Fruit fly (Drosophila melanogaster) whole organism, larva: Measurements from ENCODE around the gene CG17826.

Experiments used
- noc ChIP-seq: fragments of 200-800 bp; sonication (Bioruptor generic); optimal IDR thresholded peaks from 3 replicates; lab custom pipeline; 2019; ENCODE audit warnings: missing biosample characterization, mild to moderate bottlenecking, missing genetic modification characterization, moderate library complexity

CG17826 gene

dm6 chr3L:11949539-11949938 is at the start of gene CG17826:
TSS of gene CG17826 (plus strand) at chr3L:11949839.
- no peak for TF ChIP-seq noc (tag; lab: Kevin White, UChicago)

DNA sequence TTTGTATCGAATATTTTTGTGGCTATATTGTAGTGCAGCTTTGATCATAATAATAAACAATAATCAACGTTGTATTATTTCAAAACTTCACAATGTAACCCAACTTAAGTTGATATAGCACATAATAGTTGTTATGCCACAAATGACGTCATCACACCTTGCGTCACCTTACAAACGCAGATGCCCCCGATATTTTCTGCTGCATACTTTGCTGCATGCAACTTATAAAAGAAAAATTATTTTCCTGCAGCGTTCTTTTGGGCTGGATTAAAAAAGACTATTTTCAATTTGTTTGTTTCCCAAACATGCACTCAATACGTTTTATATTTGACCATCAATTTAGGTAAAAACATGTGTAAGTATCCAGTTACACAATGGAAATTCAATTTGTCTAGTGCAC is 31.4 kb upstream of the CG17826 start:
- no peak for TF ChIP-seq noc (tag; lab: Kevin White, UChicago)

DNA sequence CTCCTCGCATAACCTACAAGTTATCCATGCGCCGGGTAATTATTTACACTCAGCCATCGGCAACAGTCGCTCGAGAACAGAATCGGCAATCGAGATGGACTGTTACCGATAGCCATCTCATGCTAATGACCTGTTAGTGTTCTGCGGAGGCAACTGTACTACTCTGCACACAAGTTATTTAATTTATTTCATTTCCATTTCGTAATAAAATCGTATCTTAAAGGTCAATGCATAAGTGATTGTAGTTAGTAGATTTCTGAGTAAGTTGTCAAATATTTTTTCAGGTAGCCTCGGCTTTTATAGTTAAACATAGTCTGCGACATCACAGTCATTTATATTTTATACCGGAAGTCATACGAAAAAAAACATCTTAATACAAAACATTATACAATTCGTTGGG is 28.4 kb upstream of the CG17826 start, which contains the start of gene CG11588:
Gene CG11588 (plus strand): TSS at position 301 of the 400 bp plus-strand sequence.
- TF ChIP-seq noc (tag; lab: Kevin White, UChicago), result no peak

dm6 chr3L:11924657-11925056 is 25.0 kb upstream of the CG17826 start, which contains the start of gene SdhAL:
TSS of gene SdhAL (minus strand) at chr3L:11924757.
- TF ChIP-seq noc (tag; lab: Kevin White, UChicago), result no peak

- no peak for TF ChIP-seq noc (tag; lab: Kevin White, UChicago)
Observed at dm6 chr3L:11925382-11925781, 24.3 kb upstream of the CG17826 start.

dm6 chr3L:11927287-11927743 is 22.3 kb upstream of the CG17826 start, which contains the start of gene byn:
TSS of gene byn (plus strand) at chr3L:11927693.
- no peak for TF ChIP-seq noc (tag; lab: Kevin White, UChicago)

- no peak for TF ChIP-seq noc (tag; lab: Kevin White, UChicago)
Observed at dm6 chr3L:11931619-11932018, 18.0 kb upstream of the CG17826 start.

dm6 chr3L:11937270-11937669 is 12.4 kb upstream of the CG17826 start:
- no peak for TF ChIP-seq noc (tag; lab: Kevin White, UChicago)

- TF ChIP-seq noc (tag; lab: Kevin White, UChicago), result no peak
Observed at dm6 chr3L:11938716-11939115, 10.9 kb upstream of the CG17826 start, which contains the start of gene CG44837. TSS of gene CG44837 (minus strand) at chr3L:11938872.

DNA sequence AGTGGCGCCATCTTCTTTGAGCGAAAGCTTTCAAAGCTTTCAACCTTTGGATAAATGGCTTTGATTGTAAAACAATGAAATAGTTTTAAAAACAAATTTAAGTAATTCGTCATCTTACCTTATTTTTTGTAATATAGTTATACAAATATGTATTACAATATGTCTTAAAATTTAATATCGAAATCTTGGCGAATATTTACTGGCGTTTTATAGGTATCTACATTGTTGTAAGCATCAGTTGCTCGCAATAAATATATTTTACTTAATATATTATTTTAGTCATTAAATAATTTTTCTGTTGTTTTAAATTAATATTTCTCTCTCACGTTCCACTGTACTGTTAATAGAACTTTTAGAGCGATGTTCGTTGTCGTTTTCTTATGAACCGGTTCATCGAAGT is 8.0 kb upstream of the CG17826 start, which contains the start of gene Rpt4R:
Gene Rpt4R (plus strand): TSS at position 301 of the 400 bp plus-strand sequence.
- TF ChIP-seq noc (tag; lab: Kevin White, UChicago), result no peak

DNA sequence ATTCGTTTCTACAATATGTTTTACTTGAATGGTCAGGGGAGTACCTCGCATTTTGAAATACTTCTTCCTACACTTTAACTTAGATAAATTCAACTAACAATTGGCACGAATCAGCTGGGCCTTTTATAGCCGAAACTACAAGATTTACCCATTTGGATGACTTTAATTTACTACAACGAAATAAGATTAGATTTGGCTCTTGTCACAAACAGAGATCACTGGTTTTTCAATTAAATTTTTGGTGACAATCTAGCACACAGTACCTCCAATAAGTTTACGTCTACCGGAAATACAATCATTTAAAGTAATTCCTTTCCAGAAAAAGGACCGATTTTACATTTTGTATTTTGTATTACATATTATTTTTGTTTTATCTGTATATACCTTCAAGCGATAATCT is 4.9 kb upstream of the CG17826 start, which contains the start of gene CG5883:
Gene CG5883 (minus strand): TSS at position 101 of the 400 bp plus-strand sequence.
- no peak for TF ChIP-seq noc (tag; lab: Kevin White, UChicago)

DNA sequence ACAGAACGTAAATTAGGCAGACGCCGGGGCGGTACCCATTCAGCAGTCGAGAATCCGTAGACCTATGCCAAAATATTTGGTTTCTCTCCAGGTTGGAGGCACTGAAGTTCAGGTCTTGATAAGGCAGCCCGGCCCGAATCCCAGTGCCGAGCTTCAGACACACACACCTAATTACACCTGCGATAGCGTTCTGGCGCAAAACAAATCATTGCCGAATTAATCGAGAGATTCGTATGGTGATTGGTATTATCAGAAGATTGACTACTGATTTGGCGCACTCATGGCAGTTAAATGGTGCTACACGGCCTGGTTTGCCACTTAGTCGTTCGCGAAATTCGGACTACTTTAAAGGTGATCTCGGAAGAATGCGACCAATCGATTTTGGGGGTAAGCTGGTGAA is 2.3 kb upstream of the CG17826 start, which contains the start of gene CG7252:
Gene CG7252 (plus strand): TSS at position 319 of the 400 bp plus-strand sequence.
- no peak for TF ChIP-seq noc (tag; lab: Kevin White, UChicago)

dm6 chr3L:11953217-11953616 is 3.6 kb downstream of the CG17826 start, which contains the start of gene obst-G:
TSS of gene obst-G (minus strand) at chr3L:11953317.
- TF ChIP-seq noc (tag; lab: Kevin White, UChicago), result no peak

DNA sequence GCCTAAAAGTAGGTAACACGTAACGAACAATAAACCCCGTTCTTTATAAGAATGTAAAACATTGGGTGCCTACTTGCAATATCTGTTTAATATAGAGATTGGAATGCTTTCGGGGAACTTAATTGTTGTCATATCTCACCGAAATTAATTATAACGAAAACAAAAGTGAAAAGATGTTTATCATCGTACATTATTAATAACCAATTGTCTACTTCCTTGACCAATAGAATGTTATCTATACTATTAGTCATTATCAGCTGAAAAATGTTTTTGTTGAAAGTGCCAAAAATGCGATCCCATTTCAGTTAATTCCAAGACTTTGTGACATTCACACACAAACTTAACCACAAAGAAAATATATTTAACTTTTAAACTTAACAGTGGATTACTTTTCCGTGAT is 4.1 kb downstream of the CG17826 start, which contains the start of gene CG7248:
Gene CG7248 (plus strand): TSS at position 301 of the 400 bp plus-strand sequence.
- no peak for TF ChIP-seq noc (tag; lab: Kevin White, UChicago)

- no peak for TF ChIP-seq noc (tag; lab: Kevin White, UChicago)
Observed at dm6 chr3L:11957669-11958333, 8.2 kb downstream of the CG17826 start, which contains the start of the genes CG11570 and CG43294. TSS of gene CG11570 (minus strand) at chr3L:11957769. TSS of gene CG43294 (plus strand) at chr3L:11958283.

- TF ChIP-seq noc (tag; lab: Kevin White, UChicago), result no peak
Observed at dm6 chr3L:11966104-11966503, 16.5 kb downstream of the CG17826 start, which contains the start of gene prc. TSS of gene prc (minus strand) at chr3L:11966131.
